Worm (Caenorhabditis elegans) whole organism, mixed stage, embryonic: Measurements from ENCODE around the gene C04E7.1.

Experiments used
- M03D4.4 ChIP-seq: sonication (generic microtip); optimal IDR thresholded peaks from 2 replicates; lab custom pipeline; 2017; ENCODE audit warnings: mild to moderate bottlenecking, missing genetic modification characterization, missing compliant biosample characterization
- ceh-83 ChIP-seq: fragments of 200-800 bp; sonication (Bioruptor generic); optimal IDR thresholded peaks from 2 replicates; lab custom pipeline; 2018; ENCODE audit warnings: mild to moderate bottlenecking, missing genetic modification characterization, missing compliant biosample characterization
- cnd-1 ChIP-seq: fragments of 200-800 bp; sonication (Bioruptor generic); optimal IDR thresholded peaks from 2 replicates; lab custom pipeline; 2018; ENCODE audit warnings: mild to moderate bottlenecking, missing genetic modification characterization, missing compliant biosample characterization
- drap-1 ChIP-seq: fragments of 200-800 bp; sonication (Bioruptor generic); optimal IDR thresholded peaks from 3 replicates; lab custom pipeline; 2018; ENCODE audit warnings: mild to moderate bottlenecking, missing genetic modification characterization, missing compliant biosample characterization
- elt-1 ChIP-seq: sonication (generic microtip); optimal IDR thresholded peaks from 2 replicates; lab custom pipeline; 2017; ENCODE audit warnings: missing genetic modification characterization, mild to moderate bottlenecking, missing compliant biosample characterization, antibody characterized with exemption, moderate library complexity, borderline replicate concordance; ENCODE audit not compliant: insufficient read depth
- ham-2 ChIP-seq: fragments of 200-800 bp; sonication (Bioruptor generic); optimal IDR thresholded peaks from 2 replicates; lab custom pipeline; 2018; ENCODE audit warnings: mild to moderate bottlenecking, missing genetic modification characterization, missing compliant biosample characterization
- hlh-1 ChIP-seq: fragments of 150-350 bp; optimal IDR thresholded peaks from 2 replicates; lab custom pipeline; 2014; ENCODE audit warnings: missing biosample characterization, missing genetic modification reagents, missing genetic modification characterization
- lin-13 ChIP-seq: fragments of 150-350 bp; optimal IDR thresholded peaks from 2 replicates; lab custom pipeline; 2014; ENCODE audit warnings: missing biosample characterization, missing genetic modification characterization
- lin-32 ChIP-seq: fragments of 200-800 bp; sonication (Bioruptor generic); optimal IDR thresholded peaks from 2 replicates; lab custom pipeline; 2018; ENCODE audit warnings: mild to moderate bottlenecking, missing genetic modification characterization, missing compliant biosample characterization
- lsy-2 ChIP-seq: fragments of 150-350 bp; optimal IDR thresholded peaks from 2 replicates; lab custom pipeline; 2014; ENCODE audit warnings: missing biosample characterization, missing genetic modification characterization
- mab-5 ChIP-seq: fragments of 150-350 bp; optimal IDR thresholded peaks from 2 replicates; lab custom pipeline; 2014; ENCODE audit warnings: missing biosample characterization, missing genetic modification characterization
- mep-1 ChIP-seq: fragments of 150-350 bp; optimal IDR thresholded peaks from 2 replicates; lab custom pipeline; 2017; ENCODE audit warnings: missing biosample characterization, missing genetic modification reagents, missing genetic modification characterization, inconsistent platforms
- mls-2 ChIP-seq: sonication (generic microtip); optimal IDR thresholded peaks from 2 replicates; lab custom pipeline; 2016; ENCODE audit warnings: mild to moderate bottlenecking, missing genetic modification characterization, moderate library complexity, missing compliant biosample characterization
- nhr-12 ChIP-seq: fragments of 150-350 bp; optimal IDR thresholded peaks from 2 replicates; lab custom pipeline; 2014; ENCODE audit warnings: missing biosample characterization, missing genetic modification characterization
- nhr-2 ChIP-seq: fragments of 150-350 bp; optimal IDR thresholded peaks from 2 replicates; lab custom pipeline; 2014; ENCODE audit warnings: missing biosample characterization, missing genetic modification characterization
- nhr-237 ChIP-seq: fragments of 150-350 bp; optimal IDR thresholded peaks from 2 replicates; lab custom pipeline; 2014; ENCODE audit warnings: missing biosample characterization, missing genetic modification characterization
- nhr-28 ChIP-seq: fragments of 150-350 bp; optimal IDR thresholded peaks from 2 replicates; lab custom pipeline; 2014; ENCODE audit warnings: missing biosample characterization, missing genetic modification characterization
- nhr-76 ChIP-seq: sonication (generic microtip); optimal IDR thresholded peaks from 2 replicates; lab custom pipeline; 2017; ENCODE audit warnings: missing biosample characterization, missing genetic modification characterization
- pha-4 ChIP-seq: fragments of 150-350 bp; optimal IDR thresholded peaks from 2 replicates; lab custom pipeline; 2018; ENCODE audit warnings: missing biosample characterization, missing genetic modification reagents, missing genetic modification characterization
- sem-2 ChIP-seq: fragments of 200-800 bp; sonication (Bioruptor generic); optimal IDR thresholded peaks from 2 replicates; lab custom pipeline; 2018; ENCODE audit warnings: mild to moderate bottlenecking, missing genetic modification characterization, missing compliant biosample characterization
- tbx-8 ChIP-seq: fragments of 200-800 bp; sonication (Bioruptor generic); optimal IDR thresholded peaks from 2 replicates; lab custom pipeline; 2018; ENCODE audit warnings: mild to moderate bottlenecking, missing genetic modification characterization, moderate library complexity, missing compliant biosample characterization
- unc-120 ChIP-seq: sonication (generic microtip); optimal IDR thresholded peaks from 2 replicates; lab custom pipeline; 2017; ENCODE audit warnings: missing genetic modification characterization, missing compliant biosample characterization; ENCODE audit not compliant: poor library complexity, severe bottlenecking
- unc-62 ChIP-seq: fragments of 150-350 bp; optimal IDR thresholded peaks from 2 replicates; lab custom pipeline; 2014; ENCODE audit warnings: missing biosample characterization, missing genetic modification reagents, missing genetic modification characterization
- zip-8 ChIP-seq: fragments of 150-350 bp; optimal IDR thresholded peaks from 2 replicates; lab custom pipeline; 2014; ENCODE audit warnings: missing biosample characterization, missing genetic modification characterization

The C04E7.1 gene

DNA sequence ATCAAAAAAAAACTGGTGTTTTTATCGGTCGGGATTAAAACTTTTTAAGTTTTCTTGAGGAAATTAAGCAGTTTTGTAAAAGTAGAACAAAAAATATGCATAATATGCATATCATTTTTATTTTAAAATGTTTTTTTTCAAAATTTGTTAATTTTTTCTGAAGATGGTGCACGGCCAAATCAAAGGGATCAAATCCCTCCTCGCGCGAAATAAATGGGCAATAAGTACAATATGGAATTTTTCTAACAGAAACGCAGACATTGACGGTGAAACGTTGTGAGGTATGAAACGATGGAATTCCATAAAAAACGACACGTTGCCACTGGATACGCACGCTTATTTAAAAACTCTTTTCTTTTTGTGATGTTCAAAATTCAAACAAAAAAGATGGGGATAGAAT lies 45.1 kb downstream of the C04E7.1 start:
- no peak for TF ChIP-seq cnd-1 (tag; lab: Kevin White, UChicago)
- no peak for TF ChIP-seq nhr-2 (tag; lab: Kevin White, UChicago)
- TF ChIP-seq zip-8 (tag; lab: Kevin White, UChicago), result no peak
- TF ChIP-seq nhr-28, result no peak
- TF ChIP-seq nhr-237, result no peak
- TF ChIP-seq lsy-2 (tag; lab: Kevin White, UChicago), result no peak
- no peak for TF ChIP-seq unc-62 (GFP tag; lab: Kevin White, UChicago)
- no peak for TF ChIP-seq sem-2 (GFP tag; lab: Kevin White, UChicago)
- no peak for TF ChIP-seq nhr-76 (tag; lab: Kevin White, UChicago)

DNA sequence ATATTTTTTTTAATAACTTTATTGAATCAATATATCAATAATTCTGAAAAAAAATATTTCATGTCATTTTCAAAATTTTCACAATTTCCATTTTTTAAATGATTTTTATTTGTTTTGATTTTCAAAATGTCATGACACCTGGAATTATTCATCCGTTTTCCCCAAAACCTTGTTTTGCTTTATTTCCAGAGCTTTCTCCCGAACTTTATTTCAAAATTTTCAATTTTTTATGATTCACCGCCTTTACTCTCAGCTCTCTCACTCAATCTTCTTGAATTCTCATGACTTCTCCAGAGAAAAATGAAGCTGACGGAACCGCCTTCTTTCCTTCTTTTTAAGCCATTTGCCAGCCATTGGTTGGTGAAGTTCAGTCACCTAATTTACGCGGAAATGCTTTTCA lies 46.7 kb downstream of the C04E7.1 start, which contains the start of gene R04A9.1:
R04A9.1 (plus strand) TSS at position 301 of the 400 bp plus-strand sequence.
- TF ChIP-seq pha-4 (tag; lab: Kevin White, UChicago) (no peak), ceh-83 (GFP tag; lab: Kevin White, UChicago) (no peak), sem-2 (GFP tag; lab: Kevin White, UChicago) (no peak), mls-2 (tag; lab: Kevin White, UChicago) (no peak), elt-1 (tag; lab: Kevin White, UChicago) (no peak), hlh-1 (no peak), lin-32 (GFP tag; lab: Kevin White, UChicago) (no peak), nhr-12 (tag; lab: Kevin White, UChicago) (no peak), cnd-1 (tag; lab: Kevin White, UChicago) (no peak), unc-120 (tag; lab: Kevin White, UChicago) (no peak), ham-2 (GFP tag; lab: Kevin White, UChicago) (no peak), lin-13 (tag; lab: Kevin White, UChicago) (no peak), mab-5 (tag; lab: Kevin White, UChicago) (no peak), drap-1 (no peak), M03D4.4 (tag; lab: Kevin White, UChicago) (no peak), tbx-8 (no peak), mep-1 (no peak)
